Worm (Caenorhabditis elegans) whole organism, midembryonic: ENCODE results near the gene degl-2.

Source experiments
- T22C8.4 ChIP-seq: fragments of 200-800 bp; sonication (Bioruptor generic); IDR thresholded peaks from 2 replicates; pipeline ENCODE4 v1.3.6; 2022; ENCODE audit warnings: missing genetic modification characterization, missing compliant biosample characterization
- cog-1 ChIP-seq: sonication (generic microtip); optimal IDR thresholded peaks from 2 replicates; lab custom pipeline; 2016; ENCODE audit warnings: missing genetic modification characterization, missing compliant biosample characterization
- flt-1 ChIP-seq: fragments of 200-800 bp; sonication (Bioruptor generic); IDR thresholded peaks from 2 replicates; pipeline ENCODE4 v1.3.6; 2022; ENCODE audit warnings: missing genetic modification characterization, missing compliant biosample characterization
- klf-2 ChIP-seq: fragments of 200-800 bp; sonication (Bioruptor generic); conservative IDR thresholded peaks from 2 replicates; pipeline ENCODE4 v1.3.6; 2022; ENCODE audit warnings: missing genetic modification reagents, missing genetic modification characterization, missing compliant biosample characterization
- med-1 ChIP-seq: sonication (generic microtip); optimal IDR thresholded peaks from 2 replicates; lab custom pipeline; 2017; ENCODE audit warnings: missing genetic modification characterization, mild to moderate bottlenecking, missing compliant biosample characterization, antibody characterized with exemption, missing genetic modification reagents; ENCODE audit not compliant: insufficient read depth
- ref-1 ChIP-seq: fragments of 200-800 bp; sonication (Bioruptor generic); conservative IDR thresholded peaks from 2 replicates; pipeline ENCODE4 v1.3.6; 2022; ENCODE audit warnings: missing genetic modification reagents, missing genetic modification characterization, missing compliant biosample characterization
- tab-1 ChIP-seq: fragments of 200-800 bp; sonication (Bioruptor generic); IDR thresholded peaks from 2 replicates; pipeline ENCODE4 v1.3.6; 2022; ENCODE audit warnings: missing genetic modification characterization, missing compliant biosample characterization
- ztf-23 ChIP-seq: fragments of 200-800 bp; sonication (Bioruptor generic); IDR thresholded peaks from 2 replicates; pipeline ENCODE4 v1.3.6; 2022; ENCODE audit warnings: missing genetic modification reagents, missing genetic modification characterization, missing compliant biosample characterization
- ztf-29 ChIP-seq: fragments of 200-800 bp; sonication (Bioruptor generic); IDR thresholded peaks from 2 replicates; pipeline ENCODE4 v1.3.6; 2022; ENCODE audit warnings: missing genetic modification reagents, missing genetic modification characterization, missing compliant biosample characterization

The degl-2 gene

ce11 chrIV:9673683-9674336 lies 30.5 kb downstream of the degl-2 start:
- TF ChIP-seq klf-2 (GFP tag; lab: Robert Waterston, UW) (no peak), ztf-29 (GFP tag; lab: Robert Waterston, UW) (no peak)

ce11 chrIV:9675572-9675971 lies 32.3 kb downstream of the degl-2 start, which contains the start of gene nhr-34:
Gene nhr-34 (minus strand): TSS chrIV:9675672.
- TF ChIP-seq ztf-23 (GFP tag; lab: Robert Waterston, UW) (no peak), tab-1 (GFP tag; lab: Robert Waterston, UW) (no peak), klf-2 (GFP tag; lab: Robert Waterston, UW) (no peak), T22C8.4 (GFP tag; lab: Robert Waterston, UW) (no peak), cog-1 (tag; lab: Kevin White, UChicago) (no peak), ztf-29 (GFP tag; lab: Robert Waterston, UW) (no peak)

DNA sequence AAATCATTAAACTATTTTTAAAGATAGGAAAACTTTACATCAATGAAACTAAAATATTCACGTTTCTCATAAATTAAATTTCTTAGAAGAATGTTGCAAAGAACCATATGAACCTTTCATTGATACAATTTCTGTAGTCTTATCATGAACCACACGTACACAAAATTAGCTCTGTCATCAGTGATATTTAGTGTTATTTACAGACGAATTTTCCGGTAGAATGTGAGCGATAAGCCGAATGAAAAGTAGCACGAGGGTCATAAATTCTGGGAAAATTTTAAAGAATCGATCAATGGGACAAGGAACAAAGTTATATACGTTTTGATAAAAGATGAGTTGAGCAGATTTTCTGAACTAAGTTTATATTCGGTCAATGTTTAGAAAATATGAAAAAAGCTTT lies 33.2 kb downstream of the degl-2 start:
- no peak for TF ChIP-seq med-1 (GFP tag; lab: Kevin White, UChicago)
- no peak for TF ChIP-seq cog-1 (tag; lab: Kevin White, UChicago)
- TF ChIP-seq tab-1 (GFP tag; lab: Robert Waterston, UW) = no peak
- no peak for TF ChIP-seq klf-2 (GFP tag; lab: Robert Waterston, UW)
- TF ChIP-seq ref-1 (GFP tag; lab: Robert Waterston, UW) = no peak
- no peak for TF ChIP-seq T22C8.4 (GFP tag; lab: Robert Waterston, UW)

ce11 chrIV:9677226-9677992 lies 34.1 kb downstream of the degl-2 start:
- TF ChIP-seq ref-1 (GFP tag; lab: Robert Waterston, UW) (no peak), med-1 (GFP tag; lab: Kevin White, UChicago) (no peak), klf-2 (GFP tag; lab: Robert Waterston, UW) (no peak), ztf-23 (GFP tag; lab: Robert Waterston, UW) (no peak), tab-1 (GFP tag; lab: Robert Waterston, UW) (no peak), ztf-29 (GFP tag; lab: Robert Waterston, UW) (no peak), cog-1 (tag; lab: Kevin White, UChicago) (no peak), flt-1 (no peak), T22C8.4 (GFP tag; lab: Robert Waterston, UW) (no peak)

DNA sequence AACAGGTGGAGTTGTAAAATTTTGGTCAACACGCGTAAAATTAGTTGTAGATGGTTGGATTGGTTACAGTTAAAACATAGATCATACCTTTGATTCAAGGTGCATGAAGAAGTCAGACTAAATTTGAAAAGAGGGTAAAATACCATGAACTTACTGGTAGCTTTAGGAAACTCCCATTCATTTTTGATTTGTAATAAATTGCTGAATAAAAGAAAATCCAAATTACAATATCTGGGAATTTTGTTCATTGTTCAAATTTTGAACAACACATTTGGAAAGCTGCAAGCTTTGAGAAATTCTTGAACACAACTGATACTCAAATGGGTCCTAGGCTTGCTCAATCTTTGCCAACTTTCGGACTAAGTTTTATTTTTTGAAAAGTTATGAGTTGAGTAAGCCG lies 34.7 kb downstream of the degl-2 start:
- no peak for TF ChIP-seq ztf-23 (GFP tag; lab: Robert Waterston, UW)
- TF ChIP-seq cog-1 (tag; lab: Kevin White, UChicago) = no peak
- TF ChIP-seq tab-1 (GFP tag; lab: Robert Waterston, UW) = no peak
- no peak for TF ChIP-seq ref-1 (GFP tag; lab: Robert Waterston, UW)
- TF ChIP-seq ztf-29 (GFP tag; lab: Robert Waterston, UW) = no peak
- TF ChIP-seq flt-1 = no peak
- TF ChIP-seq T22C8.4 (GFP tag; lab: Robert Waterston, UW) = no peak
- TF ChIP-seq med-1 (GFP tag; lab: Kevin White, UChicago) = no peak
- no peak for TF ChIP-seq klf-2 (GFP tag; lab: Robert Waterston, UW)

- TF ChIP-seq ztf-29 (GFP tag; lab: Robert Waterston, UW) (no peak), ztf-23 (GFP tag; lab: Robert Waterston, UW) (no peak), klf-2 (GFP tag; lab: Robert Waterston, UW) (no peak), T22C8.4 (GFP tag; lab: Robert Waterston, UW) (no peak), tab-1 (GFP tag; lab: Robert Waterston, UW) (no peak), cog-1 (tag; lab: Kevin White, UChicago) (no peak), med-1 (GFP tag; lab: Kevin White, UChicago) (no peak), flt-1 (no peak), ref-1 (GFP tag; lab: Robert Waterston, UW) (no peak)
Observed at ce11 chrIV:9679296-9679695, 36.0 kb downstream of the degl-2 start.

- TF ChIP-seq flt-1 (no peak), tab-1 (GFP tag; lab: Robert Waterston, UW) (no peak), ztf-29 (GFP tag; lab: Robert Waterston, UW) (no peak), ztf-23 (GFP tag; lab: Robert Waterston, UW) (no peak), T22C8.4 (GFP tag; lab: Robert Waterston, UW) (no peak), cog-1 (tag; lab: Kevin White, UChicago) (no peak), ref-1 (GFP tag; lab: Robert Waterston, UW) (no peak), klf-2 (GFP tag; lab: Robert Waterston, UW) (no peak), med-1 (GFP tag; lab: Kevin White, UChicago) (no peak)
Observed at ce11 chrIV:9680841-9681240, 37.6 kb downstream of the degl-2 start, which contains the start of gene ins-8. Gene ins-8 (minus strand): TSS chrIV:9680941.

- TF ChIP-seq flt-1 (no peak), cog-1 (tag; lab: Kevin White, UChicago) (no peak), klf-2 (GFP tag; lab: Robert Waterston, UW) (no peak), ztf-29 (GFP tag; lab: Robert Waterston, UW) (no peak), ztf-23 (GFP tag; lab: Robert Waterston, UW) (no peak), T22C8.4 (GFP tag; lab: Robert Waterston, UW) (no peak), tab-1 (GFP tag; lab: Robert Waterston, UW) (no peak), ref-1 (GFP tag; lab: Robert Waterston, UW) (no peak)
Observed at ce11 chrIV:9682514-9682913, 39.2 kb downstream of the degl-2 start, which contains the start of gene ins-7. Gene ins-7 (minus strand): TSS chrIV:9682845.

- TF ChIP-seq ztf-23 (GFP tag; lab: Robert Waterston, UW) = no peak
- TF ChIP-seq cog-1 (tag; lab: Kevin White, UChicago) = no peak
- no peak for TF ChIP-seq ztf-29 (GFP tag; lab: Robert Waterston, UW)
- TF ChIP-seq med-1 (GFP tag; lab: Kevin White, UChicago) = no peak
Observed at ce11 chrIV:9683433-9683832, 40.1 kb downstream of the degl-2 start, which contains the start of the genes htas-1 and ZK1251.3. Gene htas-1 (minus strand): TSS chrIV:9683533. Gene ZK1251.3 (plus strand): TSS chrIV:9683658.
